Worm (Caenorhabditis elegans) whole organism, L3 larva: ENCODE data around the gene Y82E9BR.22.
"Not testable (repeated sequence)": the region's sequence is repeated elsewhere in the genome, so short reads cannot be mapped to it uniquely, and the experiment has no call there.

Experiments used
- ama-1 ChIP-seq: fragments of 150-350 bp; optimal IDR thresholded peaks from 2 replicates; lab custom pipeline; 2018
- ceh-16 ChIP-seq: sonication (generic microtip); optimal IDR thresholded peaks from 2 replicates; lab custom pipeline; 2017; ENCODE audit warnings: missing biosample characterization, missing genetic modification characterization
- ceh-28 ChIP-seq: fragments of 150-350 bp; optimal IDR thresholded peaks from 2 replicates; lab custom pipeline; 2014; ENCODE audit warnings: missing biosample characterization, missing genetic modification reagents, missing genetic modification characterization
- ceh-9 ChIP-seq: sonication (generic microtip); optimal IDR thresholded peaks from 2 replicates; lab custom pipeline; 2018; ENCODE audit warnings: missing biosample characterization, missing genetic modification characterization
- egl-27 ChIP-seq: sonication (generic microtip); optimal IDR thresholded peaks from 4 replicates; lab custom pipeline; 2017; ENCODE audit warnings: missing biosample characterization, missing genetic modification reagents, missing genetic modification characterization
- egl-5 ChIP-seq: fragments of 150-350 bp; optimal IDR thresholded peaks from 2 replicates; lab custom pipeline; 2017; ENCODE audit warnings: missing biosample characterization, missing genetic modification reagents, missing genetic modification characterization, inconsistent platforms
- elt-1 ChIP-seq: fragments of 150-350 bp; optimal IDR thresholded peaks from 2 replicates; lab custom pipeline; 2014; ENCODE audit warnings: missing biosample characterization, missing genetic modification characterization
- fkh-10 ChIP-seq: sonication (generic microtip); optimal IDR thresholded peaks from 2 replicates; lab custom pipeline; 2017; ENCODE audit warnings: missing biosample characterization, missing genetic modification reagents, missing genetic modification characterization
- fos-1 ChIP-seq: fragments of 150-350 bp; optimal IDR thresholded peaks from 2 replicates; lab custom pipeline; 2014; ENCODE audit warnings: missing biosample characterization, missing genetic modification characterization
- jun-1 ChIP-seq: fragments of 150-350 bp; optimal IDR thresholded peaks from 2 replicates; lab custom pipeline; 2014; ENCODE audit warnings: missing biosample characterization, missing genetic modification reagents, missing genetic modification characterization
- lin-39 ChIP-seq: fragments of 150-350 bp; optimal IDR thresholded peaks from 2 replicates; lab custom pipeline; 2018; ENCODE audit warnings: missing biosample characterization, missing genetic modification reagents, missing genetic modification characterization
- mml-1 ChIP-seq: fragments of 150-350 bp; sonication (generic microtip); optimal IDR thresholded peaks from 3 replicates; lab custom pipeline; 2014; ENCODE audit warnings: missing biosample characterization, missing genetic modification characterization
- nhr-12 ChIP-seq: fragments of 150-350 bp; optimal IDR thresholded peaks from 2 replicates; lab custom pipeline; 2014; ENCODE audit warnings: missing biosample characterization, missing genetic modification characterization
- nhr-237 ChIP-seq: fragments of 150-350 bp; optimal IDR thresholded peaks from 2 replicates; lab custom pipeline; 2014; ENCODE audit warnings: missing biosample characterization, missing genetic modification characterization
- nhr-25 ChIP-seq: sonication (generic microtip); optimal IDR thresholded peaks from 2 replicates; lab custom pipeline; 2017; ENCODE audit warnings: missing biosample characterization, missing genetic modification characterization
- nhr-28 ChIP-seq: fragments of 150-350 bp; optimal IDR thresholded peaks from 2 replicates; lab custom pipeline; 2014; ENCODE audit warnings: missing biosample characterization, missing genetic modification characterization
- nhr-43 ChIP-seq: sonication (generic microtip); optimal IDR thresholded peaks from 2 replicates; lab custom pipeline; 2016; ENCODE audit warnings: mild to moderate bottlenecking, missing genetic modification characterization, missing compliant biosample characterization; ENCODE audit not compliant: poor library complexity, severe bottlenecking
- nhr-76 ChIP-seq: fragments of 150-350 bp; sonication (generic microtip); optimal IDR thresholded peaks from 5 replicates; lab custom pipeline; 2014; ENCODE audit warnings: missing biosample characterization, missing genetic modification characterization
- nhr-77 ChIP-seq: fragments of 150-350 bp; optimal IDR thresholded peaks from 2 replicates; lab custom pipeline; 2014; ENCODE audit warnings: missing biosample characterization, missing genetic modification characterization
- sea-2 ChIP-seq: fragments of 150-350 bp; sonication (generic microtip); optimal IDR thresholded peaks from 4 replicates; lab custom pipeline; 2014; ENCODE audit warnings: missing biosample characterization, missing genetic modification reagents, missing genetic modification characterization
- skn-1 ChIP-seq: fragments of 150-350 bp; optimal IDR thresholded peaks from 2 replicates; lab custom pipeline; 2014; ENCODE audit warnings: missing biosample characterization, missing genetic modification characterization
- unc-39 ChIP-seq: sonication (generic microtip); optimal IDR thresholded peaks from 4 replicates; lab custom pipeline; 2017; ENCODE audit warnings: missing biosample characterization, missing genetic modification characterization
- zag-1 ChIP-seq: fragments of 150-350 bp; optimal IDR thresholded peaks from 2 replicates; lab custom pipeline; 2014; ENCODE audit warnings: missing biosample characterization, missing genetic modification characterization
- ztf-11 ChIP-seq: fragments of 150-350 bp; optimal IDR thresholded peaks from 2 replicates; lab custom pipeline; 2014; ENCODE audit warnings: missing biosample characterization, missing genetic modification characterization

Y82E9BR.22 gene

ce11 chrIII:1377903-1378302, 31.1 kb downstream of the Y82E9BR.22 start, which contains the start of gene pals-40:
TSS of gene pals-40 (minus strand) at chrIII:1378003.
- not testable (repeated sequence) for TF ChIP-seq egl-5, ztf-11, nhr-76 (tag; lab: Kevin White, UChicago)

- not testable (repeated sequence) for TF ChIP-seq egl-27 (tag; lab: Kevin White, UChicago); nhr-12 (tag; lab: Kevin White, UChicago); sea-2
These were observed 33.5 kb downstream of the Y82E9BR.22 start, which contains the start of gene Y82E9BR.10 for ce11 chrIII:1375491-1375890. TSS of gene Y82E9BR.10 (minus strand) at chrIII:1375591.

- no peak for TF ChIP-seq egl-27 (tag; lab: Kevin White, UChicago)
- no peak for TF ChIP-seq zag-1 (tag; lab: Kevin White, UChicago)
These were observed 34.7 kb downstream of the Y82E9BR.22 start, which contains the start of gene Y82E9BR.20 for ce11 chrIII:1374355-1374807. TSS of gene Y82E9BR.20 (plus strand) at chrIII:1374405.

ce11 chrIII:1372563-1372962, 36.5 kb downstream of the Y82E9BR.22 start:
- TF ChIP-seq mml-1 (tag; lab: Kevin White, UChicago): no peak
- TF ChIP-seq ceh-28 (tag; lab: Kevin White, UChicago): no peak
- no peak for TF ChIP-seq sea-2
- no peak for TF ChIP-seq jun-1 (tag; lab: Kevin White, UChicago)
- TF ChIP-seq nhr-28 (tag; lab: Kevin White, UChicago): no peak
- TF ChIP-seq nhr-76 (tag; lab: Kevin White, UChicago): no peak
- no peak for TF ChIP-seq nhr-43 (tag; lab: Kevin White, UChicago)
- TF ChIP-seq lin-39 (tag; lab: Kevin White, UChicago): no peak
- TF ChIP-seq ceh-16 (tag; lab: Kevin White, UChicago): no peak
- no peak for TF ChIP-seq unc-39
- no peak for TF ChIP-seq elt-1 (tag; lab: Kevin White, UChicago)
- TF ChIP-seq, all 47 proteins: peak for 0

- TF ChIP-seq ceh-28 (tag; lab: Kevin White, UChicago) (no peak), skn-1 (no peak), ama-1 (lab: Kevin White, UChicago) (no peak), nhr-237 (no peak), jun-1 (tag; lab: Kevin White, UChicago) (no peak), ceh-16 (tag; lab: Kevin White, UChicago) (no peak), ceh-9 (no peak), fkh-10 (GFP tag; lab: Kevin White, UChicago) (no peak), fos-1 (tag; lab: Kevin White, UChicago) (no peak), sea-2 (no peak), nhr-25 (no peak)
These were observed 49.4 kb downstream of the Y82E9BR.22 start, which contains the start of gene Y82E9BR.9 for ce11 chrIII:1359669-1360068. TSS of gene Y82E9BR.9 (minus strand) at chrIII:1359769.

ce11 chrIII:1357973-1358372, 51.1 kb downstream of the Y82E9BR.22 start, which contains the start of gene Y82E9BR.8:
TSS of gene Y82E9BR.8 (minus strand) at chrIII:1358073.
- not testable (repeated sequence) for TF ChIP-seq nhr-28, ceh-16, nhr-77 (tag; lab: Kevin White, UChicago)
